Worm (Caenorhabditis elegans): ENCODE measurements around the gene C55A6.4.
A peak's percentile ranks its signal among the peaks of the same experiment; 100 is the strongest.

The C55A6.4 gene

ce11 chrV:11548914-11549406, 31.3 kb upstream of the C55A6.4 start, which contains the start of the genes F38B7.17 and F38B7.3 (continued):
- TF ChIP-seq lim-6 (tag; optimal IDR thresholded peaks at IDR 0.05) = no peak
- TF ChIP-seq hlh-8 (tag; optimal IDR thresholded peaks at IDR 0.05) = peak; percentile 12
- TF ChIP-seq elt-2 (tag; optimal IDR thresholded peaks at IDR 0.05) = peak; percentile 71
- TF ChIP-seq npax-4 (tag; optimal IDR thresholded peaks at IDR 0.05) = no peak
- no peak for TF ChIP-seq fkh-6 (tag; optimal IDR thresholded peaks at IDR 0.05)
- TF ChIP-seq hlh-6 (tag; optimal IDR thresholded peaks at IDR 0.05) = no peak
- no peak for TF ChIP-seq eyg-1 (tag; optimal IDR thresholded peaks at IDR 0.05)
- no peak for TF ChIP-seq ref-2 (tag; optimal IDR thresholded peaks at IDR 0.05)
- TF ChIP-seq T23F11.4 (GFP tag; optimal IDR thresholded peaks at IDR 0.05) = no peak
- TF ChIP-seq ets-4 (tag; optimal IDR thresholded peaks at IDR 0.05) = no peak
- no peak for TF ChIP-seq unc-3 (GFP tag; conservative IDR thresholded peaks at IDR 0.05)
- no peak for TF ChIP-seq unc-3 (tag; optimal IDR thresholded peaks at IDR 0.05)
- TF ChIP-seq zip-5 (tag; optimal IDR thresholded peaks at IDR 0.05) = no peak
- peak; percentile 36 for TF ChIP-seq dve-1 (tag; optimal IDR thresholded peaks at IDR 0.05)
- no peak for TF ChIP-seq pat-9 (tag; optimal IDR thresholded peaks at IDR 0.05)
- peak; percentile 39 for TF ChIP-seq ceh-19 (GFP tag; optimal IDR thresholded peaks at IDR 0.05)
- no peak for TF ChIP-seq unc-86 (tag; optimal IDR thresholded peaks at IDR 0.05)
- TF ChIP-seq pag-3 (tag; optimal IDR thresholded peaks at IDR 0.05; ENCODE audit: borderline replicate concordance) = no peak
- TF ChIP-seq K02D7.2 (tag; optimal IDR thresholded peaks at IDR 0.05) = no peak
- TF ChIP-seq dmd-4 (tag; optimal IDR thresholded peaks at IDR 0.05; ENCODE audit: borderline replicate concordance) = no peak

DNA sequence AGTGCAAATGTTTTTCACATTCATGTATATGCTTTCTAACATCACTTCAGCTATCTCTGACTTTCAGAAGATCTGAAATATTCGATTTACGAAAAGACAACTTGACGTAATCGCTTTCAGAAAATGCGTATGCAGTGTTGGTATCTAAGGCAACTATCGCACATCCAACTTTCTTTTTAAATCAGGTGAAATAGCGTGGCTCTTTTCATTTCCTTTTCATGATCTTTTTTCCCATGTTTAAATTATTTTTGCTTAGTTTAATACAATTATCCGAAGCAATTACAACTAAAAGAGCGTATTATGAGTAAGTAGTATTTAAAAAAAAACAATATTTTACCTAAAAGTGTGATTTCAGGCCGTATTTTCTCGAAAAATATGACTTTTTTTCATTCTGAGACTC, 29.1 kb upstream of the C55A6.4 start, which contains the start of gene F38B7.11:
TSS of gene F38B7.11 (plus strand) at position 301 of the 400 bp plus-strand sequence.
- no peak for TF ChIP-seq pros-1 (tag; optimal IDR thresholded peaks at IDR 0.05)
- TF ChIP-seq syd-9 (tag; optimal IDR thresholded peaks at IDR 0.05) = no peak
- TF ChIP-seq ceh-2 (tag; optimal IDR thresholded peaks at IDR 0.05) = no peak
- no peak for TF ChIP-seq elt-2 (tag; optimal IDR thresholded peaks at IDR 0.05)
- TF ChIP-seq mec-3 (tag; optimal IDR thresholded peaks at IDR 0.05; ENCODE audit: borderline replicate concordance) = no peak
- TF ChIP-seq che-1 (tag; optimal IDR thresholded peaks at IDR 0.05) = no peak

- TF ChIP-seq nhr-11 (tag; optimal IDR thresholded peaks at IDR 0.05) = no peak
- TF ChIP-seq ama-1 (optimal IDR thresholded peaks at IDR 0.05) = no peak
- no peak for TF ChIP-seq ceh-31 (tag; optimal IDR thresholded peaks at IDR 0.05)
- no peak for TF ChIP-seq ceh-14 (tag; optimal IDR thresholded peaks at IDR 0.05)
- TF ChIP-seq ceh-9 (tag; optimal IDR thresholded peaks at IDR 0.05) = no peak
- TF ChIP-seq hlh-6 (tag; optimal IDR thresholded peaks at IDR 0.05) = no peak
- TF ChIP-seq pha-4 (tag; optimal IDR thresholded peaks at IDR 0.05) = no peak
- no peak for TF ChIP-seq ceh-48 (tag; optimal IDR thresholded peaks at IDR 0.05)
- TF ChIP-seq ceh-45 (GFP tag; IDR thresholded peaks at IDR 0.05) = no peak
- TF ChIP-seq elt-4 (tag; optimal IDR thresholded peaks at IDR 0.05) = no peak
- no peak for TF ChIP-seq ceh-19 (GFP tag; optimal IDR thresholded peaks at IDR 0.05)
- no peak for TF ChIP-seq sox-2 (GFP tag; IDR thresholded peaks at IDR 0.05)
- TF ChIP-seq ceh-18 (tag; optimal IDR thresholded peaks at IDR 0.05) = no peak
- no peak for TF ChIP-seq pag-3 (tag; optimal IDR thresholded peaks at IDR 0.05; ENCODE audit: borderline replicate concordance)
These were observed 27.5 kb upstream of the C55A6.4 start, which contains the start of gene F38B7.10 for ce11 chrV:11545227-11545626. F38B7.10 (plus strand) TSS chrV:11545527.

DNA sequence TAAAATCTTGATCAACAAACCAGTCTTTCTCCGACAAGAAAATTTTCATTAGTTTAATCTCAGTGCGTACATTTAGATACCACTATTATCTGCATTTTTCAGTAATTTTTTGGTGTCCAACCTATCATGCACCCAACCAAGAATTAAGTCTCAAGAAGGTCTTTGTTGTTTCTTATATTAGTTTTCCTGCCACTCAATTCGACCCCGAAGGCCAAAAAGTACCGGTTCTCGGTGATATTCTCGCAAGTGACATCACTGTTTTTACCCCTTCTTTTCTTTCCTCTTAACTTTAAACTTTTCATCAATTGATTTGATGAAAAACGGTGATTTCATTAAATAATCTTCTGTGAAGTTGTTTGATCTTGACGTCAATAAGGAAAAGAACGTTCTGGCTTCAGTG, 25.9 kb upstream of the C55A6.4 start, which contains the start of gene F38B7.2:
TSS of gene F38B7.2 (plus strand) at position 400 of the 400 bp plus-strand sequence.
- no peak for TF ChIP-seq C08G9.2 (tag; optimal IDR thresholded peaks at IDR 0.05)
- TF ChIP-seq nhr-232 (tag; optimal IDR thresholded peaks at IDR 0.05) = no peak
